Worm (Caenorhabditis elegans) whole organism, L4 larva: ENCODE measurements around the gene pars-1.
A peak's percentile ranks its signal among the peaks of the same experiment; 100 is the strongest.

Experiments
- F26F4.8 ChIP-seq: fragments of 200-800 bp; sonication (Bioruptor generic); conservative IDR thresholded peaks from 2 replicates; pipeline ENCODE4 v1.3.6; 2022; ENCODE audit warnings: missing genetic modification characterization, missing compliant biosample characterization
- F37D6.2 ChIP-seq: sonication (generic microtip); optimal IDR thresholded peaks from 2 replicates; lab custom pipeline; 2016; ENCODE audit warnings: mild to moderate bottlenecking, missing genetic modification characterization, missing compliant biosample characterization
- F44E2.7 ChIP-seq: fragments of 200-800 bp; sonication (Bioruptor generic); IDR thresholded peaks from 2 replicates; pipeline ENCODE4 v2.1.2; 2022; ENCODE audit warnings: missing genetic modification characterization, missing compliant biosample characterization
- R02D3.7 ChIP-seq: fragments of 150-350 bp; sonication (generic microtip); optimal IDR thresholded peaks from 3 replicates; lab custom pipeline; 2014; ENCODE audit warnings: missing biosample characterization, missing genetic modification characterization
- T20F7.1 ChIP-seq: fragments of 200-800 bp; sonication (Bioruptor generic); optimal IDR thresholded peaks from 2 replicates; lab custom pipeline; 2018; ENCODE audit warnings: mild to moderate bottlenecking, missing genetic modification characterization, missing compliant biosample characterization
- T26A8.4 ChIP-seq: fragments of 200-800 bp; sonication (Bioruptor generic); IDR thresholded peaks from 2 replicates; pipeline ENCODE4 v1.3.6; 2022; ENCODE audit warnings: missing genetic modification characterization, missing compliant biosample characterization
- Y105C5A.15 ChIP-seq: fragments of 200-800 bp; sonication (Bioruptor generic); IDR thresholded peaks from 2 replicates; pipeline ENCODE4 v1.3.6; 2022; ENCODE audit warnings: missing genetic modification characterization, missing compliant biosample characterization
- Y5F2A.4 ChIP-seq: fragments of 200-800 bp; sonication (Bioruptor generic); optimal IDR thresholded peaks from 2 replicates; lab custom pipeline; 2018; ENCODE audit warnings: mild to moderate bottlenecking, missing genetic modification characterization, missing compliant biosample characterization
- aha-1 ChIP-seq: fragments of 150-350 bp; peaks from one replicate; lab custom pipeline; 2014; ENCODE audit warnings: missing biosample characterization, missing genetic modification characterization
- ceh-44 ChIP-seq: fragments of 200-800 bp; sonication (Bioruptor generic); IDR thresholded peaks from 2 replicates; pipeline ENCODE4 v1.3.6; 2022; ENCODE audit warnings: missing genetic modification reagents, missing genetic modification characterization, missing compliant biosample characterization
- ceh-62 ChIP-seq: sonication (generic microtip); optimal IDR thresholded peaks from 2 replicates; lab custom pipeline; 2017; ENCODE audit warnings: missing biosample characterization, missing genetic modification characterization
- ces-1 ChIP-seq: fragments of 150-350 bp; sonication (generic microtip); optimal IDR thresholded peaks from 4 replicates; lab custom pipeline; 2014; ENCODE audit warnings: missing biosample characterization, missing genetic modification reagents, missing genetic modification characterization
- cey-2 ChIP-seq: sonication (generic microtip); optimal IDR thresholded peaks from 3 replicates; lab custom pipeline; 2017; ENCODE audit warnings: missing genetic modification characterization, mild to moderate bottlenecking, missing compliant biosample characterization, antibody characterized with exemption, borderline replicate concordance; ENCODE audit not compliant: insufficient read depth
- ctbp-1 ChIP-seq: fragments of 200-800 bp; sonication (Bioruptor generic); IDR thresholded peaks from 2 replicates; pipeline ENCODE4 v1.3.6; 2022; ENCODE audit warnings: missing genetic modification reagents, missing genetic modification characterization, missing compliant biosample characterization
- daf-16 ChIP-seq, 3 experiments: sonication (generic microtip); optimal IDR thresholded peaks; 2 replicates each; lab custom pipeline; 2016 to 2017; ENCODE audit warnings: missing genetic modification characterization in 3 of 3, missing genetic modification reagents in 3 of 3, mild to moderate bottlenecking in 2 of 3, missing compliant biosample characterization in 2 of 3, missing biosample characterization in 1 of 3, moderate library complexity in 1 of 3
- daf-8 ChIP-seq: fragments of 200-800 bp; sonication (Bioruptor generic); IDR thresholded peaks from 2 replicates; pipeline ENCODE4 v1.3.6; 2022; ENCODE audit warnings: missing genetic modification characterization, missing compliant biosample characterization
- dmd-9 ChIP-seq: fragments of 200-800 bp; sonication (Bioruptor generic); IDR thresholded peaks from 2 replicates; pipeline ENCODE4 v1.3.6; 2022; ENCODE audit warnings: missing genetic modification reagents, missing genetic modification characterization, missing compliant biosample characterization
- egl-43 ChIP-seq: fragments of 200-800 bp; sonication (Bioruptor generic); IDR thresholded peaks from 2 replicates; pipeline ENCODE4 v1.3.6; 2022; ENCODE audit warnings: missing genetic modification reagents, missing genetic modification characterization, missing compliant biosample characterization
- fos-1 ChIP-seq: fragments of 150-350 bp; optimal IDR thresholded peaks from 2 replicates; lab custom pipeline; 2014; ENCODE audit warnings: missing biosample characterization, missing genetic modification characterization
- gei-8 ChIP-seq: fragments of 200-800 bp; sonication (Bioruptor generic); optimal IDR thresholded peaks from 2 replicates; lab custom pipeline; 2018; ENCODE audit warnings: mild to moderate bottlenecking, missing genetic modification characterization, missing compliant biosample characterization
- hlh-11 ChIP-seq: fragments of 200-800 bp; sonication (Bioruptor generic); optimal IDR thresholded peaks from 2 replicates; lab custom pipeline; 2018; ENCODE audit warnings: mild to moderate bottlenecking, missing genetic modification characterization, missing compliant biosample characterization
- hlh-30 ChIP-seq: sonication (generic microtip); optimal IDR thresholded peaks from 2 replicates; lab custom pipeline; 2017; ENCODE audit warnings: antibody characterized with exemption, mild to moderate bottlenecking, missing genetic modification characterization, missing compliant biosample characterization; ENCODE audit not compliant: insufficient read depth
- lin-13 ChIP-seq: fragments of 150-350 bp; optimal IDR thresholded peaks from 2 replicates; lab custom pipeline; 2014; ENCODE audit warnings: missing biosample characterization, missing genetic modification reagents, missing genetic modification characterization
- lin-38 ChIP-seq: fragments of 200-800 bp; sonication (Bioruptor generic); IDR thresholded peaks from 2 replicates; pipeline ENCODE4 v1.3.6; 2022; ENCODE audit warnings: missing genetic modification reagents, missing genetic modification characterization, missing compliant biosample characterization
- mdl-1 ChIP-seq, 2 experiments: fragments of 150-350 bp in 1 of 2; sonication (generic microtip) in 1 of 2; optimal IDR thresholded peaks; 2 replicates each; lab custom pipeline; 2014 to 2017; ENCODE audit warnings: missing biosample characterization in 2 of 2, missing genetic modification characterization in 2 of 2
- mdt-29 ChIP-seq: fragments of 200-800 bp; sonication (Bioruptor generic); IDR thresholded peaks from 2 replicates; pipeline ENCODE4 v1.3.6; 2022; ENCODE audit warnings: missing genetic modification reagents, missing genetic modification characterization, missing compliant biosample characterization
- mep-1 ChIP-seq: fragments of 150-350 bp; sonication (generic microtip); optimal IDR thresholded peaks from 3 replicates; lab custom pipeline; 2014; ENCODE audit warnings: missing biosample characterization, missing genetic modification characterization
- mes-2 ChIP-seq: sonication (generic microtip); optimal IDR thresholded peaks from 2 replicates; lab custom pipeline; 2016; ENCODE audit warnings: missing genotype, mild to moderate bottlenecking, missing genetic modification characterization, missing compliant biosample characterization; ENCODE audit not compliant: poor library complexity, severe bottlenecking
- mxl-2 ChIP-seq: fragments of 200-800 bp; sonication (Bioruptor generic); conservative IDR thresholded peaks from 2 replicates; pipeline ENCODE4 v1.3.6; 2022; ENCODE audit warnings: missing genetic modification reagents, missing genetic modification characterization, missing compliant biosample characterization
- mxl-3 ChIP-seq: fragments of 200-800 bp; sonication (Bioruptor generic); optimal IDR thresholded peaks from 2 replicates; lab custom pipeline; 2018; ENCODE audit warnings: mild to moderate bottlenecking, missing genetic modification characterization, missing compliant biosample characterization
- nhr-10 ChIP-seq: fragments of 150-350 bp; optimal IDR thresholded peaks from 2 replicates; lab custom pipeline; 2014; ENCODE audit warnings: missing biosample characterization, missing genetic modification characterization
- nhr-102 ChIP-seq: sonication (generic microtip); optimal IDR thresholded peaks from 2 replicates; lab custom pipeline; 2016; ENCODE audit warnings: mild to moderate bottlenecking, missing genetic modification characterization, moderate library complexity, missing compliant biosample characterization
- nhr-11 ChIP-seq: fragments of 150-350 bp; optimal IDR thresholded peaks from 2 replicates; lab custom pipeline; 2014; ENCODE audit warnings: missing biosample characterization, missing genetic modification characterization
- nhr-111 ChIP-seq: fragments of 200-800 bp; sonication (Bioruptor generic); optimal IDR thresholded peaks from 2 replicates; lab custom pipeline; 2018; ENCODE audit warnings: mild to moderate bottlenecking, missing genetic modification characterization, missing compliant biosample characterization
- nhr-25 ChIP-seq: sonication (generic microtip); optimal IDR thresholded peaks from 2 replicates; lab custom pipeline; 2017; ENCODE audit warnings: missing genetic modification characterization, mild to moderate bottlenecking, missing compliant biosample characterization, antibody characterized with exemption, moderate library complexity, borderline replicate concordance; ENCODE audit not compliant: insufficient read depth
- nhr-28 ChIP-seq: fragments of 150-350 bp; optimal IDR thresholded peaks from 2 replicates; lab custom pipeline; 2014; ENCODE audit warnings: missing biosample characterization, missing genetic modification characterization
- nhr-42 ChIP-seq: fragments of 200-800 bp; sonication (Bioruptor generic); IDR thresholded peaks from 2 replicates; pipeline ENCODE4 v1.3.6; 2022; ENCODE audit warnings: missing genetic modification characterization, missing compliant biosample characterization
- nhr-6 ChIP-seq: fragments of 150-350 bp; optimal IDR thresholded peaks from 2 replicates; lab custom pipeline; 2014; ENCODE audit warnings: missing biosample characterization, missing genetic modification characterization
- php-3 ChIP-seq: fragments of 200-800 bp; sonication (Bioruptor generic); IDR thresholded peaks from 2 replicates; pipeline ENCODE4 v1.3.6; 2022; ENCODE audit warnings: missing genetic modification reagents, missing genetic modification characterization, missing compliant biosample characterization
- pqm-1 ChIP-seq: sonication (generic microtip); optimal IDR thresholded peaks from 2 replicates; lab custom pipeline; 2017; ENCODE audit warnings: missing biosample characterization, missing genetic modification characterization
- rbr-2 ChIP-seq: sonication (generic microtip); optimal IDR thresholded peaks from 2 replicates; lab custom pipeline; 2016; ENCODE audit warnings: missing genotype, missing genetic modification characterization, missing compliant biosample characterization
- sdz-12 ChIP-seq: fragments of 200-800 bp; sonication (Bioruptor generic); optimal IDR thresholded peaks from 2 replicates; lab custom pipeline; 2018; ENCODE audit warnings: mild to moderate bottlenecking, missing genetic modification characterization, missing compliant biosample characterization
- skn-1 ChIP-seq: fragments of 150-350 bp; optimal IDR thresholded peaks from 2 replicates; lab custom pipeline; 2014; ENCODE audit warnings: missing biosample characterization, missing genetic modification characterization
- snpc-4 ChIP-seq: fragments of 150-350 bp; optimal IDR thresholded peaks from 2 replicates; lab custom pipeline; 2014; ENCODE audit warnings: missing biosample characterization, missing genetic modification characterization
- spr-3 ChIP-seq: fragments of 200-800 bp; sonication (Bioruptor generic); optimal IDR thresholded peaks from 2 replicates; lab custom pipeline; 2018; ENCODE audit warnings: mild to moderate bottlenecking, missing genetic modification characterization, missing compliant biosample characterization
- unc-62 ChIP-seq, 3 experiments: fragments of 150-350 bp in 1 of 3; sonication (generic microtip); optimal IDR thresholded peaks in 2 of 3; peaks in 1 of 3; 1 replicate in 1 of 3; 2 replicates in 2 of 3; lab custom pipeline; 2014 to 2017; ENCODE audit warnings: missing biosample characterization in 3 of 3, missing genetic modification characterization in 3 of 3, missing genetic modification reagents in 3 of 3, missing genotype in 1 of 3
- zag-1 ChIP-seq: fragments of 150-350 bp; optimal IDR thresholded peaks from 2 replicates; lab custom pipeline; 2014; ENCODE audit warnings: missing biosample characterization, missing genetic modification characterization

Gene pars-1

ce11 chrIII:7272088-7272487, 33.3 kb downstream of the pars-1 start (continued):
- TF ChIP-seq dmd-9 (GFP tag; lab: Robert Waterston, UW) (no peak), hlh-11 (tag; lab: Kevin White, UChicago) (peak; percentile 78), nhr-6 (peak; percentile 78), nhr-111 (GFP tag; lab: Kevin White, UChicago) (no peak), ctbp-1 (no peak), nhr-28 (tag; lab: Kevin White, UChicago) (peak; percentile 40), Y5F2A.4 (GFP tag; lab: Kevin White, UChicago) (no peak), F26F4.8 (GFP tag; lab: Robert Waterston, UW) (no peak), unc-62 (GFP tag; optimal IDR thresholded peaks at IDR 0.05 in 1 of 2; lab: Kevin White, UChicago) (peak in 1 of 2 experiments; percentile 11), unc-62 (tag; optimal IDR thresholded peaks at IDR 0.05; lab: Kevin White, UChicago) (no peak)
- TF ChIP-seq, all 104 proteins: peak for 25

ce11 chrIII:7272828-7273227, 34.0 kb downstream of the pars-1 start:
- TF ChIP-seq pqm-1 (tag; lab: Kevin White, UChicago) (peak; percentile 70), nhr-6 (no peak), daf-16 (GFP tag; optimal IDR thresholded peaks at IDR 0.05; lab: Kevin White, UChicago) (no peak), daf-16 (tag; optimal IDR thresholded peaks at IDR 0.05; lab: Kevin White, UChicago) (no peak), snpc-4 (tag; lab: Kevin White, UChicago) (no peak), lin-38 (GFP tag; lab: Robert Waterston, UW) (no peak), hlh-11 (tag; lab: Kevin White, UChicago) (peak; percentile 81), nhr-102 (tag; lab: Kevin White, UChicago) (no peak), T20F7.1 (no peak), nhr-10 (tag; lab: Kevin White, UChicago) (no peak), mxl-3 (GFP tag; lab: Kevin White, UChicago) (peak; percentile 62), spr-3 (no peak), hlh-30 (tag; lab: Kevin White, UChicago) (peak; percentile 86), zag-1 (no peak), nhr-28 (tag; lab: Kevin White, UChicago) (peak; percentile 66), nhr-25 (no peak), ceh-62 (tag; lab: Kevin White, UChicago) (no peak), mes-2 (tag; lab: Kevin White, UChicago) (peak; percentile 39), skn-1 (no peak), ceh-44 (no peak), mdl-1 (tag; optimal IDR thresholded peaks at IDR 0.05; lab: Kevin White, UChicago) (peak in 1 of 2 experiments; percentile 35), R02D3.7 (tag; lab: Kevin White, UChicago) (no peak), nhr-11 (peak; percentile 23), cey-2 (tag; lab: Kevin White, UChicago) (no peak), F44E2.7 (GFP tag; lab: Robert Waterston, UW) (no peak), mdt-29 (GFP tag; lab: Robert Waterston, UW) (no peak), aha-1 (tag; lab: Kevin White, UChicago) (peak; percentile 77), php-3 (GFP tag; lab: Robert Waterston, UW) (no peak), gei-8 (no peak), ces-1 (GFP tag; lab: Kevin White, UChicago) (no peak), egl-43 (no peak), Y5F2A.4 (GFP tag; lab: Kevin White, UChicago) (no peak), mep-1 (peak; percentile 9), T26A8.4 (GFP tag; lab: Robert Waterston, UW) (no peak), F37D6.2 (tag; lab: Kevin White, UChicago) (no peak), daf-8 (no peak), unc-62 (GFP tag; optimal IDR thresholded peaks at IDR 0.05 in 1 of 2; lab: Kevin White, UChicago) (no peak), unc-62 (tag; optimal IDR thresholded peaks at IDR 0.05; lab: Kevin White, UChicago) (no peak), Y105C5A.15 (GFP tag; lab: Robert Waterston, UW) (no peak), mxl-2 (no peak), rbr-2 (tag; lab: Kevin White, UChicago) (no peak), lin-13 (no peak), fos-1 (tag; lab: Kevin White, UChicago) (no peak), sdz-12 (GFP tag; lab: Kevin White, UChicago) (no peak), nhr-42 (GFP tag; lab: Robert Waterston, UW) (no peak)
